Worm (Caenorhabditis elegans): ENCODE results near the gene srbc-5.

DNA sequence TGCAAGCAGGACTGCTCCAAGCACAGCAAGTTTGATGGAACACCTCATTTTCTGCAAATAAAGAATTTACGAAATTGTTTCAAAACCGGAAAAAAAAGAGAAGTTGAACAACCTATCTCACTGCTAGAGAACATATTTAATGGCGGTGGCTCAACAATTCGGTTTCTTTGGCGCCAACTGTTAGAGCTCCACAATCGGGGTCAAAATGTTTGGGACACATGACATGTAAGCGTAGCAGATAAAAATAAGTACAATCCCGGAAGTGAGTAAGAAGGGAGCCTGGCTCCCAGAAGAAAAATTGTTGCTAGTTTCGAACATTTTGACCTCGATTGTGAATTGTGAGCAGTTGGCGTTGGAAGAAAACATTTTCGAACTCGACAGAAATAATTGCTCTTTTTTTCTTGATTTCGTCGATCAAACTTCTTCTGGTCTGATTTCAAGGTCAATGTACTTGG is 980 bp upstream of the srbc-5 start, which contains the start of gene T28A11.16:
- TF ChIP-seq hmg-1.1 (GFP tag; IDR thresholded peaks at IDR 0.05) = no peak
- TF ChIP-seq lin-13 (GFP tag; optimal IDR thresholded peaks at IDR 0.05) = no peak
- no peak for TF ChIP-seq lim-7 (GFP tag; IDR thresholded peaks at IDR 0.05)
- no peak for TF ChIP-seq unc-62 (GFP tag; optimal IDR thresholded peaks at IDR 0.05 in 1 of 2)
- TF ChIP-seq unc-62 (tag; optimal IDR thresholded peaks at IDR 0.05) = no peak
- no peak for TF ChIP-seq php-3 (GFP tag; IDR thresholded peaks at IDR 0.05)
- TF ChIP-seq lin-15B (tag; optimal IDR thresholded peaks at IDR 0.05) = no peak
- no peak for TF ChIP-seq fos-1 (tag; optimal IDR thresholded peaks at IDR 0.05)
- no peak for TF ChIP-seq snpc-4 (tag; optimal IDR thresholded peaks at IDR 0.05)
- TF ChIP-seq lin-29 (GFP tag; IDR thresholded peaks at IDR 0.05) = no peak
- no peak for TF ChIP-seq lsy-2 (tag; optimal IDR thresholded peaks at IDR 0.05)
- no peak for TF ChIP-seq zag-1 (tag; optimal IDR thresholded peaks at IDR 0.05)
- TF ChIP-seq ZK546.5 (tag; optimal IDR thresholded peaks at IDR 0.05) = no peak
- no peak for TF ChIP-seq mep-1 (tag; optimal IDR thresholded peaks at IDR 0.05)
- TF ChIP-seq nhr-77 (tag; optimal IDR thresholded peaks at IDR 0.05) = no peak
